Fruit fly (Drosophila melanogaster): ENCODE data around the gene CG31371.

The CG31371 gene

dm6 chr3R:30461608-30462243 lies 41.6 kb downstream of the CG31371 start (continued):
- TF ChIP-seq bab2 (GFP tag; optimal IDR thresholded peaks at IDR 0.05): no peak
- no peak for TF ChIP-seq Lpt (GFP tag; optimal IDR thresholded peaks at IDR 0.05)
- no peak for TF ChIP-seq vnd (GFP tag; IDR thresholded peaks at IDR 0.05; ENCODE audit: partially characterized antibody)
- TF ChIP-seq trh (GFP tag; optimal IDR thresholded peaks at IDR 0.05): no peak
- TF ChIP-seq CG15269 (tag; optimal IDR thresholded peaks at IDR 0.05): peak; percentile 56
- TF ChIP-seq CG2678 (tag; optimal IDR thresholded peaks at IDR 0.05): peak; percentile 51
- TF ChIP-seq CG14710 (tag; optimal IDR thresholded peaks at IDR 0.05): no peak
- TF ChIP-seq gfzf (GFP tag; optimal IDR thresholded peaks at IDR 0.05): no peak
- TF ChIP-seq CG14014 (GFP tag; IDR thresholded peaks at IDR 0.05): no peak
- TF ChIP-seq amos (GFP tag; IDR thresholded peaks at IDR 0.05; ENCODE audit: partially characterized antibody): no peak
- peak; percentile 17 for TF ChIP-seq CG8388 (GFP tag; optimal IDR thresholded peaks at IDR 0.05)
- no peak for TF ChIP-seq shn (GFP tag; optimal IDR thresholded peaks at IDR 0.05)
- peak; percentile 39 for TF ChIP-seq CG1603 (tag; optimal IDR thresholded peaks at IDR 0.05)
- no peak for TF ChIP-seq bigmax (GFP tag; optimal IDR thresholded peaks at IDR 0.05)
- TF ChIP-seq CG16779 (GFP tag; IDR thresholded peaks at IDR 0.05): no peak
- no peak for TF ChIP-seq CG2202 (tag; optimal IDR thresholded peaks at IDR 0.05)
- no peak for TF ChIP-seq sr (GFP tag; IDR thresholded peaks at IDR 0.05)
- TF ChIP-seq CG18619 (GFP tag; optimal IDR thresholded peaks at IDR 0.05): no peak
- TF ChIP-seq unpg (GFP tag; optimal IDR thresholded peaks at IDR 0.05): peak; percentile 47
- TF ChIP-seq rib (GFP tag; IDR thresholded peaks at IDR 0.05): no peak
- peak; percentile 32 for TF ChIP-seq dmrt11E (tag; optimal IDR thresholded peaks at IDR 0.05)
- peak; percentile 31 for TF ChIP-seq nmo (GFP tag; optimal IDR thresholded peaks at IDR 0.05)
- no peak for TF ChIP-seq NfI (GFP tag; optimal IDR thresholded peaks at IDR 0.05)
- no peak; the same call in 1 of the 2 replicates for TF ChIP-seq CG10366 (GFP tag; IDR thresholded peaks at IDR 0.05)
- no peak for TF ChIP-seq Ravus (GFP tag; IDR thresholded peaks at IDR 0.05)
- no peak for TF ChIP-seq Ets97D (GFP tag; optimal IDR thresholded peaks at IDR 0.05)
- no peak for TF ChIP-seq gcm2 (GFP tag; optimal IDR thresholded peaks at IDR 0.05)
- no peak for TF ChIP-seq lbe (GFP tag; optimal IDR thresholded peaks at IDR 0.05)
- no peak for TF ChIP-seq NK7.1 (GFP tag; optimal IDR thresholded peaks at IDR 0.05)
- no peak for TF ChIP-seq mam (GFP tag; optimal IDR thresholded peaks at IDR 0.05)
- TF ChIP-seq Gsc (GFP tag; IDR thresholded peaks at IDR 0.05): no peak
- peak in 1 of 3 experiments; percentile 31 for TF ChIP-seq lola (GFP tag; optimal IDR thresholded peaks at IDR 0.05)
- no peak for TF ChIP-seq Dref (GFP tag; IDR thresholded peaks at IDR 0.05)
- no peak for TF ChIP-seq CG7745 (tag; optimal IDR thresholded peaks at IDR 0.05)
- TF ChIP-seq Lim3 (GFP tag; IDR thresholded peaks at IDR 0.05): no peak
- TF ChIP-seq ato (GFP tag; IDR thresholded peaks at IDR 0.05; ENCODE audit: partially characterized antibody): no peak
- no peak for TF ChIP-seq CG9932 (GFP tag; IDR thresholded peaks at IDR 0.05)
- no peak for TF ChIP-seq ase (GFP tag; IDR thresholded peaks at IDR 0.05)
- TF ChIP-seq HLH54F (GFP tag; optimal IDR thresholded peaks at IDR 0.05): no peak
- TF ChIP-seq CG13296 (GFP tag; optimal IDR thresholded peaks at IDR 0.05): peak; percentile 23
- TF ChIP-seq CG17361 (GFP tag; IDR thresholded peaks at IDR 0.05): no peak
- TF ChIP-seq CG4404 (GFP tag; IDR thresholded peaks at IDR 0.05): no peak
- TF ChIP-seq ap (GFP tag; IDR thresholded peaks at IDR 0.05): no peak
- no peak for TF ChIP-seq CG32532 (GFP tag; IDR thresholded peaks at IDR 0.05)
- no peak for TF ChIP-seq schlank (tag; optimal IDR thresholded peaks at IDR 0.05)
- TF ChIP-seq ind (GFP tag; optimal IDR thresholded peaks at IDR 0.05): no peak
- no peak for TF ChIP-seq kay (GFP tag; optimal IDR thresholded peaks at IDR 0.05)
- TF ChIP-seq CG17385 (GFP tag; optimal IDR thresholded peaks at IDR 0.05): peak; percentile 35
- no peak for TF ChIP-seq CG16813 (GFP tag; IDR thresholded peaks at IDR 0.05; ENCODE audit: partially characterized antibody)
- TF ChIP-seq sna (GFP tag; IDR thresholded peaks at IDR 0.05; ENCODE audit: partially characterized antibody): no peak

All from whole organism, embryonic.